Worm (Caenorhabditis elegans) whole organism, L1 larva: ENCODE results near the gene nspc-12.

Source experiments
- C04F5.9 ChIP-seq: sonication (generic microtip); optimal IDR thresholded peaks from 2 replicates; lab custom pipeline; 2016; ENCODE audit warnings: missing genetic modification characterization, missing compliant biosample characterization
- C16A3.4 ChIP-seq: fragments of 150-350 bp; optimal IDR thresholded peaks from 2 replicates; lab custom pipeline; 2014; ENCODE audit warnings: missing biosample characterization, missing genetic modification characterization
- Y116A8C.19 ChIP-seq: sonication (generic microtip); optimal IDR thresholded peaks from 2 replicates; lab custom pipeline; 2016; ENCODE audit warnings: missing compliant biosample characterization, missing genetic modification characterization, borderline replicate concordance
- alr-1 ChIP-seq: fragments of 200-800 bp; sonication (Bioruptor generic); optimal IDR thresholded peaks from 2 replicates; lab custom pipeline; 2018; ENCODE audit warnings: borderline replicate concordance, mild to moderate bottlenecking, missing genetic modification characterization, missing compliant biosample characterization
- aly-2 ChIP-seq: fragments of 150-350 bp; optimal IDR thresholded peaks from 2 replicates; lab custom pipeline; 2014; ENCODE audit warnings: missing biosample characterization, missing genetic modification characterization
- ceh-82 ChIP-seq, 3 experiments: fragments of 150-350 bp in 1 of 3; sonication (generic microtip) in 2 of 3; optimal IDR thresholded peaks; 2 replicates each; lab custom pipeline; 2014 to 2017; ENCODE audit warnings: missing biosample characterization in 3 of 3, missing genetic modification characterization in 3 of 3
- dpl-1 ChIP-seq, 3 experiments: fragments of 150-350 bp in 2 of 3; sonication (generic microtip) in 1 of 3; optimal IDR thresholded peaks; 2 replicates each; lab custom pipeline; 2014 to 2017; ENCODE audit warnings: missing biosample characterization in 3 of 3, missing genetic modification characterization in 3 of 3, missing genetic modification reagents in 3 of 3
- dsc-1 ChIP-seq: sonication (generic microtip); optimal IDR thresholded peaks from 2 replicates; lab custom pipeline; 2016; ENCODE audit warnings: mild to moderate bottlenecking, missing genetic modification characterization, missing compliant biosample characterization
- elt-3 ChIP-seq, 6 experiments: fragments of 150-350 bp in 1 of 6; sonication (generic microtip); optimal IDR thresholded peaks; 2 replicates each; lab custom pipeline; 2017 to 2018; ENCODE audit warnings: missing biosample characterization in 6 of 6, missing genetic modification characterization in 6 of 6, inconsistent platforms in 1 of 6
- fos-1 ChIP-seq: fragments of 150-350 bp; optimal IDR thresholded peaks from 2 replicates; lab custom pipeline; 2014; ENCODE audit warnings: missing biosample characterization, missing genetic modification characterization
- grh-1 ChIP-seq: fragments of 200-800 bp; sonication (Bioruptor generic); IDR thresholded peaks from 2 replicates; pipeline ENCODE4 v1.3.6; 2022; ENCODE audit warnings: missing genetic modification reagents, missing genetic modification characterization, missing compliant biosample characterization
- isw-1 ChIP-seq: fragments of 200-800 bp; sonication (Bioruptor generic); IDR thresholded peaks from 2 replicates; pipeline ENCODE4 v1.3.6; 2022; ENCODE audit warnings: missing genetic modification characterization, missing compliant biosample characterization
- jun-1 ChIP-seq: fragments of 150-350 bp; optimal IDR thresholded peaks from 2 replicates; lab custom pipeline; 2014; ENCODE audit warnings: missing biosample characterization, missing genetic modification reagents, missing genetic modification characterization
- lin-13 ChIP-seq: fragments of 150-350 bp; optimal IDR thresholded peaks from 2 replicates; lab custom pipeline; 2014; ENCODE audit warnings: missing biosample characterization, missing genetic modification reagents, missing genetic modification characterization
- lin-14 ChIP-seq: fragments of 200-800 bp; sonication (Bioruptor generic); optimal IDR thresholded peaks from 2 replicates; lab custom pipeline; 2018; ENCODE audit warnings: mild to moderate bottlenecking, missing genetic modification characterization, moderate library complexity, missing compliant biosample characterization
- lin-39 ChIP-seq: fragments of 150-350 bp; optimal IDR thresholded peaks from 2 replicates; lab custom pipeline; 2014; ENCODE audit warnings: missing biosample characterization, missing genetic modification reagents, missing genetic modification characterization
- lir-3 ChIP-seq: sonication (generic microtip); optimal IDR thresholded peaks from 2 replicates; lab custom pipeline; 2016; ENCODE audit warnings: mild to moderate bottlenecking, missing genetic modification characterization, moderate library complexity, missing compliant biosample characterization; ENCODE audit not compliant: poor library complexity
- mdl-1 ChIP-seq, 2 experiments: fragments of 150-350 bp; optimal IDR thresholded peaks; 2 replicates each; lab custom pipeline; 2014 to 2017; ENCODE audit warnings: missing biosample characterization in 2 of 2, missing genetic modification characterization in 2 of 2, inconsistent platforms in 1 of 2
- mef-2 ChIP-seq: fragments of 150-350 bp; optimal IDR thresholded peaks from 2 replicates; lab custom pipeline; 2014; ENCODE audit warnings: missing biosample characterization, missing genetic modification characterization
- mep-1 ChIP-seq: fragments of 150-350 bp; optimal IDR thresholded peaks from 2 replicates; lab custom pipeline; 2014; ENCODE audit warnings: missing biosample characterization, missing genetic modification characterization
- nhr-19 ChIP-seq: fragments of 200-800 bp; sonication (Bioruptor generic); conservative IDR thresholded peaks from 2 replicates; pipeline ENCODE4 v1.3.6; 2022; ENCODE audit warnings: missing genetic modification characterization, missing compliant biosample characterization
- nhr-71 ChIP-seq: sonication (generic microtip); optimal IDR thresholded peaks from 2 replicates; lab custom pipeline; 2016; ENCODE audit warnings: mild to moderate bottlenecking, missing genetic modification characterization, moderate library complexity, missing compliant biosample characterization
- nhr-77 ChIP-seq: fragments of 150-350 bp; optimal IDR thresholded peaks from 2 replicates; lab custom pipeline; 2014; ENCODE audit warnings: missing biosample characterization, missing genetic modification characterization
- nhr-85 ChIP-seq: sonication (generic microtip); peaks from one replicate; lab custom pipeline; 2016; ENCODE audit warnings: missing genetic modification characterization, inconsistent platforms, missing compliant biosample characterization
- nhr-90 ChIP-seq: sonication (generic microtip); optimal IDR thresholded peaks from 2 replicates; lab custom pipeline; 2016; ENCODE audit warnings: mild to moderate bottlenecking, missing genetic modification characterization, missing compliant biosample characterization; ENCODE audit not compliant: poor library complexity
- pax-3 ChIP-seq: fragments of 200-800 bp; sonication (Bioruptor generic); optimal IDR thresholded peaks from 2 replicates; lab custom pipeline; 2018; ENCODE audit warnings: mild to moderate bottlenecking, missing genetic modification characterization, moderate library complexity, missing compliant biosample characterization
- pqm-1 ChIP-seq: sonication (generic microtip); optimal IDR thresholded peaks from 3 replicates; lab custom pipeline; 2017; ENCODE audit warnings: missing biosample characterization, missing genetic modification characterization
- rnt-1 ChIP-seq: sonication (generic microtip); optimal IDR thresholded peaks from 2 replicates; lab custom pipeline; 2016; ENCODE audit warnings: mild to moderate bottlenecking, missing genetic modification characterization, moderate library complexity, missing compliant biosample characterization
- snu-23 ChIP-seq: sonication (generic microtip); optimal IDR thresholded peaks from 2 replicates; lab custom pipeline; 2016; ENCODE audit warnings: missing genetic modification characterization, missing compliant biosample characterization
- sptf-1 ChIP-seq: fragments of 150-350 bp; optimal IDR thresholded peaks from 2 replicates; lab custom pipeline; 2014; ENCODE audit warnings: missing biosample characterization, missing genetic modification characterization
- sup-37 ChIP-seq: fragments of 200-800 bp; sonication (Bioruptor generic); optimal IDR thresholded peaks from 2 replicates; lab custom pipeline; 2018; ENCODE audit warnings: mild to moderate bottlenecking, missing genetic modification characterization, missing compliant biosample characterization
- swsn-7 ChIP-seq: sonication (generic microtip); optimal IDR thresholded peaks from 2 replicates; lab custom pipeline; 2016; ENCODE audit warnings: missing genetic modification characterization, missing compliant biosample characterization
- tbx-2 ChIP-seq: sonication (generic microtip); optimal IDR thresholded peaks from 2 replicates; lab custom pipeline; 2016; ENCODE audit warnings: missing genetic modification characterization, missing compliant biosample characterization
- unc-30 ChIP-seq: sonication (generic microtip); optimal IDR thresholded peaks from 2 replicates; lab custom pipeline; 2017; ENCODE audit warnings: missing biosample characterization, missing genetic modification characterization
- unc-62 ChIP-seq: fragments of 150-350 bp; optimal IDR thresholded peaks from 2 replicates; lab custom pipeline; 2014; ENCODE audit warnings: missing biosample characterization, missing genetic modification reagents, missing genetic modification characterization
- xbp-1 ChIP-seq: sonication (generic microtip); optimal IDR thresholded peaks from 2 replicates; lab custom pipeline; 2016; ENCODE audit warnings: missing genetic modification characterization, missing compliant biosample characterization
- zip-4 ChIP-seq: fragments of 200-800 bp; sonication (Bioruptor generic); optimal IDR thresholded peaks from 2 replicates; lab custom pipeline; 2018; ENCODE audit warnings: mild to moderate bottlenecking, missing genetic modification characterization, moderate library complexity, missing compliant biosample characterization
- ztf-11 ChIP-seq, 2 experiments: sonication (generic microtip); optimal IDR thresholded peaks; 2 replicates each; lab custom pipeline; 2016 to 2017; ENCODE audit warnings: missing genetic modification characterization in 2 of 2, missing biosample characterization in 1 of 2, missing compliant biosample characterization in 1 of 2

The nspc-12 gene

ce11 chrX:12360444-12360843, 4.0 kb upstream of the nspc-12 start, which contains the start of the genes nspc-15 and F19H6.6:
Gene nspc-15, plus strand, starts transcription at chrX:12360744.
Gene F19H6.6, plus strand, starts transcription at chrX:12360827.
- TF ChIP-seq grh-1 (GFP tag; lab: Robert Waterston, UW): no peak

ce11 chrX:12358957-12359356, 2.5 kb upstream of the nspc-12 start, which contains the start of gene nspc-14:
Gene nspc-14, minus strand, starts transcription at chrX:12359057.
- TF ChIP-seq C04F5.9 (tag; lab: Kevin White, UChicago): no peak
- no peak for TF ChIP-seq xbp-1 (tag; lab: Kevin White, UChicago)
- TF ChIP-seq tbx-2: no peak
- no peak for TF ChIP-seq sptf-1 (tag; lab: Kevin White, UChicago)
- no peak for TF ChIP-seq swsn-7 (tag; lab: Kevin White, UChicago)
- TF ChIP-seq dpl-1 (GFP tag; optimal IDR thresholded peaks at IDR 0.05; lab: Kevin White, UChicago): no peak
- TF ChIP-seq, all 84 proteins: peak for 0

ce11 chrX:12357127-12357526, 646 bp upstream of the nspc-12 start, which contains the start of gene nspc-13:
Gene nspc-13, plus strand, starts transcription at chrX:12357427.
- TF ChIP-seq mef-2 (tag; lab: Kevin White, UChicago) (no peak), nhr-71 (tag; lab: Kevin White, UChicago) (no peak), fos-1 (tag; lab: Kevin White, UChicago) (no peak), sup-37 (GFP tag; lab: Kevin White, UChicago) (no peak)

- TF ChIP-seq jun-1: no peak
- TF ChIP-seq pqm-1 (tag; lab: Kevin White, UChicago): no peak
- peak; percentile 51 for TF ChIP-seq nhr-85 (tag; lab: Kevin White, UChicago)
Measured at ce11 chrX:12352872-12353271, 3.6 kb downstream of the nspc-12 start, which contains the start of gene F42F12.4. Gene F42F12.4, minus strand, starts transcription at chrX:12352947.

- TF ChIP-seq lin-14 (GFP tag; lab: Kevin White, UChicago) (peak; percentile 28), alr-1 (no peak), zip-4 (GFP tag; lab: Kevin White, UChicago) (no peak), lin-39 (tag; lab: Kevin White, UChicago) (no peak)
Measured at ce11 chrX:12350207-12350606, 6.3 kb downstream of the nspc-12 start, which contains the start of gene F42F12.3. Gene F42F12.3, plus strand, starts transcription at chrX:12350578.

- TF ChIP-seq pax-3 (no peak), isw-1 (GFP tag; lab: Robert Waterston, UW) (no peak), dsc-1 (no peak)
Measured at ce11 chrX:12348329-12348728, 8.2 kb downstream of the nspc-12 start, which contains the start of gene F42F12.14. Gene F42F12.14, plus strand, starts transcription at chrX:12348629.

ce11 chrX:12347822-12348221, 8.7 kb downstream of the nspc-12 start:
- TF ChIP-seq xbp-1 (tag; lab: Kevin White, UChicago) (peak; percentile 15), lir-3 (tag; lab: Kevin White, UChicago) (peak; percentile 52), nhr-19 (peak; percentile 69), snu-23 (GFP tag; lab: Kevin White, UChicago) (peak; percentile 72), unc-62 (GFP tag; lab: Kevin White, UChicago) (no peak), sup-37 (GFP tag; lab: Kevin White, UChicago) (no peak), tbx-2 (peak; percentile 6), rnt-1 (peak; percentile 65), C16A3.4 (tag; lab: Kevin White, UChicago) (peak; percentile 63), nhr-71 (tag; lab: Kevin White, UChicago) (peak; percentile 54), ceh-82 (tag; optimal IDR thresholded peaks at IDR 0.05; lab: Kevin White, UChicago) (peak in 2 of 3 experiments; percentile 36 to 46), aly-2 (tag; lab: Kevin White, UChicago) (no peak), elt-3 (tag; optimal IDR thresholded peaks at IDR 0.05; lab: Kevin White, UChicago) (peak in 2 of 6 experiments; percentile 42 to 54), mep-1 (tag; lab: Kevin White, UChicago) (peak; percentile 41), nhr-85 (tag; lab: Kevin White, UChicago) (peak; percentile 80), lin-13 (GFP tag; lab: Kevin White, UChicago) (no peak), mdl-1 (tag; optimal IDR thresholded peaks at IDR 0.05; lab: Kevin White, UChicago) (peak in 1 of 2 experiments; percentile 8), pax-3 (no peak), Y116A8C.19 (tag; lab: Kevin White, UChicago) (no peak), swsn-7 (tag; lab: Kevin White, UChicago) (peak; percentile 22), ztf-11 (tag; optimal IDR thresholded peaks at IDR 0.05; lab: Kevin White, UChicago) (no peak), fos-1 (tag; lab: Kevin White, UChicago) (peak; percentile 6), unc-30 (tag; lab: Kevin White, UChicago) (no peak), nhr-90 (peak; percentile 58), lin-14 (GFP tag; lab: Kevin White, UChicago) (peak; percentile 36), nhr-77 (peak; percentile 5)
